Fruit fly (Drosophila melanogaster) whole organism, embryonic: ENCODE results near the gene CG18266.

ENCODE experiments used
- Adf1 ChIP-seq: fragments of 200-800 bp; sonication (Bioruptor generic); IDR thresholded peaks from 2 replicates; pipeline ENCODE4 v1.3.6; 2022; ENCODE audit warnings: missing biosample characterization, missing genetic modification characterization
- Antp ChIP-seq: fragments of 200-800 bp; sonication (Bioruptor generic); optimal IDR thresholded peaks from 3 replicates; lab custom pipeline; 2016; ENCODE audit warnings: missing biosample characterization, missing genetic modification characterization
- BEAF-32 ChIP-seq: fragments of 200-800 bp; sonication (Bioruptor generic); optimal IDR thresholded peaks from 3 replicates; lab custom pipeline; 2017; ENCODE audit warnings: missing biosample characterization, missing genetic modification characterization, mild to moderate bottlenecking, moderate library complexity, missing genetic modification reagents
- C15 ChIP-seq: fragments of 200-800 bp; sonication (Bioruptor generic); IDR thresholded peaks from 3 replicates; pipeline ENCODE4 v1.3.6; 2022; ENCODE audit warnings: missing biosample characterization, missing genetic modification characterization
- CG11456 ChIP-seq: fragments of 200-800 bp; sonication (Bioruptor generic); IDR thresholded peaks from 3 replicates; pipeline ENCODE4 v1.3.6; 2022; ENCODE audit warnings: missing biosample characterization, missing genetic modification characterization
- CG11695 ChIP-seq: fragments of 200-800 bp; sonication (Bioruptor generic); IDR thresholded peaks from 3 replicates; pipeline ENCODE4 v1.3.6; 2022; ENCODE audit warnings: missing biosample characterization, missing genetic modification characterization
- CG12104 ChIP-seq: fragments of 200-800 bp; sonication (Bioruptor generic); optimal IDR thresholded peaks from 3 replicates; lab custom pipeline; 2016; ENCODE audit warnings: missing biosample characterization, missing genetic modification characterization
- CG12299 ChIP-seq: fragments of 200-800 bp; sonication (Bioruptor generic); optimal IDR thresholded peaks from 2 replicates; lab custom pipeline; 2018; ENCODE audit warnings: missing biosample characterization, mild to moderate bottlenecking, missing genetic modification characterization
- CG14667 ChIP-seq: fragments of 200-800 bp; sonication (Bioruptor generic); IDR thresholded peaks from 2 replicates; pipeline ENCODE4 v1.3.6; 2022; ENCODE audit warnings: missing biosample characterization, missing genetic modification characterization
- CG15011 ChIP-seq: fragments of 200-800 bp; sonication (Bioruptor generic); optimal IDR thresholded peaks from 3 replicates; lab custom pipeline; 2018; ENCODE audit warnings: missing biosample characterization, mild to moderate bottlenecking, missing genetic modification characterization
- CG15479 ChIP-seq: fragments of 200-800 bp; sonication (Bioruptor generic); optimal IDR thresholded peaks from 3 replicates; lab custom pipeline; 2019; ENCODE audit warnings: missing biosample characterization, mild to moderate bottlenecking, missing genetic modification characterization, moderate library complexity
- CG16815 ChIP-seq: fragments of 200-800 bp; sonication (Bioruptor generic); optimal IDR thresholded peaks from 3 replicates; lab custom pipeline; 2017; ENCODE audit warnings: missing biosample characterization, mild to moderate bottlenecking, missing genetic modification characterization
- CG1832 ChIP-seq: fragments of 200-800 bp; sonication (Bioruptor generic); optimal IDR thresholded peaks from 2 replicates; lab custom pipeline; 2017; ENCODE audit warnings: missing biosample characterization, mild to moderate bottlenecking, missing genetic modification characterization, inconsistent platforms
- CG2199 ChIP-seq: fragments of 200-800 bp; sonication (Bioruptor generic); IDR thresholded peaks from 3 replicates; pipeline ENCODE4 v1.3.6; 2022; ENCODE audit warnings: missing biosample characterization, missing genetic modification characterization
- CG2678 ChIP-seq: fragments of 200-800 bp; sonication (Bioruptor generic); optimal IDR thresholded peaks from 3 replicates; lab custom pipeline; 2019; ENCODE audit warnings: missing biosample characterization, mild to moderate bottlenecking, missing genetic modification characterization, moderate library complexity
- CG4424 ChIP-seq: fragments of 200-800 bp; sonication (Bioruptor generic); optimal IDR thresholded peaks from 3 replicates; lab custom pipeline; 2016; ENCODE audit warnings: missing biosample characterization, missing genetic modification characterization
- CG5245 ChIP-seq: fragments of 200-800 bp; sonication (Bioruptor generic); optimal IDR thresholded peaks from 3 replicates; lab custom pipeline; 2016; ENCODE audit warnings: missing biosample characterization, missing genetic modification characterization
- CG6254 ChIP-seq: fragments of 200-800 bp; sonication (Bioruptor generic); optimal IDR thresholded peaks from 3 replicates; lab custom pipeline; 2017; ENCODE audit warnings: mild to moderate bottlenecking, missing biosample characterization, missing genetic modification reagents, missing genetic modification characterization
- CG6272 ChIP-seq: fragments of 200-800 bp; sonication (Bioruptor generic); IDR thresholded peaks from 2 replicates; pipeline ENCODE4 v1.3.6; 2022; ENCODE audit warnings: missing biosample characterization, missing genetic modification characterization
- CG6683 ChIP-seq: fragments of 200-800 bp; sonication (Bioruptor generic); optimal IDR thresholded peaks from 2 replicates; lab custom pipeline; 2017; ENCODE audit warnings: missing biosample characterization, mild to moderate bottlenecking, missing genetic modification characterization, missing genetic modification reagents
- CG8290 ChIP-seq, 3 experiments: fragments of 200-800 bp; sonication (Bioruptor generic); optimal IDR thresholded peaks; 2 replicates each; lab custom pipeline; 2016 to 2019; ENCODE audit warnings: missing biosample characterization in 3 of 3, missing genetic modification characterization in 3 of 3, mild to moderate bottlenecking in 2 of 3, moderate library complexity in 1 of 3
- CkIIα-i1 ChIP-seq: fragments of 200-800 bp; sonication (Bioruptor generic); IDR thresholded peaks from 2 replicates; pipeline ENCODE4 v1.3.6; 2022; ENCODE audit warnings: missing biosample characterization, missing genetic modification characterization
- Dfd ChIP-seq, 2 experiments: fragments of >200 bp; optimal IDR thresholded peaks; 2 replicates each; lab custom pipeline; 2017; ENCODE audit warnings: missing biosample characterization in 2 of 2, missing genetic modification characterization in 2 of 2
- Ets97D ChIP-seq: fragments of 200-800 bp; sonication (Bioruptor generic); optimal IDR thresholded peaks from 3 replicates; lab custom pipeline; 2016; ENCODE audit warnings: missing biosample characterization, missing genetic modification characterization
- Myb ChIP-seq: fragments of 200-800 bp; sonication (Bioruptor generic); optimal IDR thresholded peaks from 2 replicates; lab custom pipeline; 2016; ENCODE audit warnings: missing biosample characterization, missing genetic modification characterization
- Ravus ChIP-seq: fragments of 200-800 bp; sonication (Bioruptor generic); IDR thresholded peaks from 2 replicates; pipeline ENCODE4 v1.3.6; 2022; ENCODE audit warnings: missing biosample characterization, missing genetic modification characterization
- Rfx ChIP-seq: fragments of 200-800 bp; sonication (Bioruptor generic); IDR thresholded peaks from 2 replicates; pipeline ENCODE4 v1.3.6; 2022; ENCODE audit warnings: missing biosample characterization, missing genetic modification characterization
- Rx ChIP-seq: fragments of 200-800 bp; sonication (Bioruptor generic); IDR thresholded peaks from 2 replicates; pipeline ENCODE4 v1.3.6; 2022; ENCODE audit warnings: missing biosample characterization, missing genetic modification characterization
- chif ChIP-seq, 2 experiments: fragments of 200-800 bp; sonication (Bioruptor generic); optimal IDR thresholded peaks; 3 replicates each; lab custom pipeline; 2016; ENCODE audit warnings: missing biosample characterization in 2 of 2, missing genetic modification characterization in 2 of 2
- dm ChIP-seq: fragments of 200-800 bp; sonication (Bioruptor generic); optimal IDR thresholded peaks from 3 replicates; lab custom pipeline; 2016; ENCODE audit warnings: missing biosample characterization, missing genetic modification characterization
- dmrt99B ChIP-seq: fragments of 200-800 bp; sonication (Bioruptor generic); optimal IDR thresholded peaks from 2 replicates; lab custom pipeline; 2018; ENCODE audit warnings: missing biosample characterization, mild to moderate bottlenecking, missing genetic modification characterization, moderate library complexity
- eyg ChIP-seq: fragments of 200-800 bp; sonication (Bioruptor generic); optimal IDR thresholded peaks from 3 replicates; lab custom pipeline; 2016; ENCODE audit warnings: missing biosample characterization, missing genetic modification characterization
- fd3F ChIP-seq: fragments of 200-800 bp; sonication (Bioruptor generic); optimal IDR thresholded peaks from 2 replicates; lab custom pipeline; 2018; ENCODE audit warnings: missing biosample characterization, mild to moderate bottlenecking, missing genetic modification characterization, moderate library complexity
- fd96Cb ChIP-seq: fragments of 200-800 bp; sonication (Bioruptor generic); optimal IDR thresholded peaks from 2 replicates; lab custom pipeline; 2018; ENCODE audit warnings: missing biosample characterization, mild to moderate bottlenecking, missing genetic modification characterization, moderate library complexity
- fru ChIP-seq: fragments of >200 bp; optimal IDR thresholded peaks from 2 replicates; lab custom pipeline; 2017
- hth ChIP-seq: fragments of >200 bp; optimal IDR thresholded peaks from 2 replicates; lab custom pipeline; 2017; ENCODE audit warnings: inconsistent platforms
- ken ChIP-seq: fragments of 200-800 bp; sonication (Bioruptor generic); IDR thresholded peaks from 3 replicates; pipeline ENCODE4 v1.3.6; 2022; ENCODE audit warnings: missing biosample characterization, missing genetic modification characterization
- knrl ChIP-seq: fragments of 200-800 bp; sonication (Bioruptor generic); IDR thresholded peaks from 3 replicates; pipeline ENCODE4 v1.3.6; 2022; ENCODE audit warnings: missing biosample characterization, missing genetic modification characterization; ENCODE audit not compliant: partially characterized antibody
- lilli ChIP-seq: fragments of 200-800 bp; sonication (Bioruptor generic); optimal IDR thresholded peaks from 3 replicates; lab custom pipeline; 2016; ENCODE audit warnings: missing biosample characterization, missing genetic modification characterization
- phol ChIP-seq: fragments of 200-800 bp; sonication (Bioruptor generic); optimal IDR thresholded peaks from 3 replicates; lab custom pipeline; 2018; ENCODE audit warnings: missing biosample characterization, mild to moderate bottlenecking, missing genetic modification characterization, moderate library complexity
- schlank ChIP-seq: fragments of 200-800 bp; sonication (Bioruptor generic); optimal IDR thresholded peaks from 2 replicates; lab custom pipeline; 2018; ENCODE audit warnings: missing biosample characterization, mild to moderate bottlenecking, missing genetic modification characterization
- slou ChIP-seq: fragments of 200-800 bp; sonication (Bioruptor generic); optimal IDR thresholded peaks from 3 replicates; lab custom pipeline; 2016; ENCODE audit warnings: missing biosample characterization, missing genetic modification characterization
- sqz ChIP-seq: fragments of 200-800 bp; sonication (Bioruptor generic); optimal IDR thresholded peaks from 3 replicates; lab custom pipeline; 2018; ENCODE audit warnings: missing biosample characterization, mild to moderate bottlenecking, missing genetic modification characterization
- tio ChIP-seq: fragments of 200-800 bp; sonication (Bioruptor generic); optimal IDR thresholded peaks from 2 replicates; lab custom pipeline; 2017; ENCODE audit warnings: missing biosample characterization, missing genetic modification characterization, inconsistent platforms
- toy ChIP-seq: fragments of 200-800 bp; sonication (Bioruptor generic); IDR thresholded peaks from 2 replicates; pipeline ENCODE4 v1.3.6; 2022; ENCODE audit warnings: missing biosample characterization, missing genetic modification characterization
- tup ChIP-seq: fragments of 200-800 bp; sonication (Bioruptor generic); optimal IDR thresholded peaks from 2 replicates; lab custom pipeline; 2016; ENCODE audit warnings: missing biosample characterization, mild to moderate bottlenecking, missing genetic modification characterization, moderate library complexity
- tx ChIP-seq: fragments of 200-800 bp; sonication (Bioruptor generic); optimal IDR thresholded peaks from 2 replicates; lab custom pipeline; 2016; ENCODE audit warnings: missing biosample characterization, missing genetic modification characterization
- unc-4 ChIP-seq: fragments of 200-800 bp; sonication (Bioruptor generic); IDR thresholded peaks from 2 replicates; pipeline ENCODE4 v1.3.6; 2022; ENCODE audit warnings: missing biosample characterization, missing genetic modification characterization; ENCODE audit not compliant: partially characterized antibody
- unpg ChIP-seq: fragments of 200-800 bp; sonication (Bioruptor generic); optimal IDR thresholded peaks from 3 replicates; lab custom pipeline; 2018; ENCODE audit warnings: missing biosample characterization, mild to moderate bottlenecking, missing genetic modification characterization, moderate library complexity
- wek ChIP-seq: fragments of 200-800 bp; sonication (Bioruptor generic); optimal IDR thresholded peaks from 3 replicates; lab custom pipeline; 2018; ENCODE audit warnings: missing biosample characterization, mild to moderate bottlenecking, missing genetic modification characterization, moderate library complexity
- zf30C ChIP-seq: fragments of 200-800 bp; sonication (Bioruptor generic); optimal IDR thresholded peaks from 3 replicates; lab custom pipeline; 2018; ENCODE audit warnings: missing biosample characterization, mild to moderate bottlenecking, missing genetic modification characterization
- zfh2 ChIP-seq: fragments of 200-800 bp; sonication (Bioruptor generic); optimal IDR thresholded peaks from 2 replicates; lab custom pipeline; 2016; ENCODE audit warnings: missing biosample characterization, missing genetic modification characterization

The CG18266 gene

dm6 chr2L:5610108-5610507, 13.5 kb downstream of the CG18266 start (continued):
- TF ChIP-seq CG6272 (GFP tag; lab: Robert Waterston, UW), result no peak
- no peak for TF ChIP-seq CG15479
- no peak for TF ChIP-seq CG1832 (GFP tag; lab: Kevin White, UChicago)
- no peak for TF ChIP-seq BEAF-32 (GFP tag; lab: Kevin White, UChicago)
- TF ChIP-seq ken (GFP tag; lab: Robert Waterston, UW), result 0 out of 3 replicates have a peak, but pooled peaks have one; percentile 32
- peak; percentile 9 for TF ChIP-seq lilli (GFP tag; lab: Kevin White, UChicago)
- no peak for TF ChIP-seq fd3F (GFP tag; lab: Kevin White, UChicago)
- TF ChIP-seq Rx (GFP tag; lab: Robert Waterston, UW), result peak; percentile 31; the same call in 1 of the 2 replicates
- no peak for TF ChIP-seq CG11695 (GFP tag; lab: Robert Waterston, UW)
- TF ChIP-seq C15, result no peak
- no peak for TF ChIP-seq wek (GFP tag; lab: Kevin White, UChicago)
- no peak for TF ChIP-seq unc-4 (GFP tag; lab: Robert Waterston, UW)
- TF ChIP-seq Adf1 (GFP tag; lab: Robert Waterston, UW), result no peak
- TF ChIP-seq zfh2 (GFP tag; lab: Kevin White, UChicago), result no peak
- no peak for TF ChIP-seq CG2678 (tag; lab: Kevin White, UChicago)
- TF ChIP-seq Dfd (GFP tag; optimal IDR thresholded peaks at IDR 0.05; lab: Kevin White, UChicago), result no peak
- no peak for TF ChIP-seq Rfx (GFP tag; lab: Robert Waterston, UW)
- TF ChIP-seq CG14667 (GFP tag; lab: Robert Waterston, UW), result no peak
- no peak for TF ChIP-seq CG2199 (GFP tag; lab: Robert Waterston, UW)
- TF ChIP-seq Ets97D (GFP tag; lab: Kevin White, UChicago), result no peak
- no peak for TF ChIP-seq knrl (GFP tag; lab: Robert Waterston, UW)
- no peak for TF ChIP-seq CG16815 (GFP tag; lab: Kevin White, UChicago)
- no peak for TF ChIP-seq zf30C (GFP tag; lab: Kevin White, UChicago)
- peak in 1 of 2 experiments; percentile 21 for TF ChIP-seq chif (GFP tag; optimal IDR thresholded peaks at IDR 0.05; lab: Kevin White, UChicago)
- TF ChIP-seq slou (GFP tag; lab: Kevin White, UChicago), result peak; percentile 33
- no peak for TF ChIP-seq dm (GFP tag; lab: Kevin White, UChicago)
- TF ChIP-seq phol (tag; lab: Kevin White, UChicago), result no peak
- TF ChIP-seq CG6683, result no peak
- peak; percentile 67 for TF ChIP-seq dmrt99B (tag; lab: Kevin White, UChicago)
- peak; percentile 16 for TF ChIP-seq fd96Cb (tag; lab: Kevin White, UChicago)
- TF ChIP-seq schlank (tag; lab: Kevin White, UChicago), result no peak
- peak; percentile 40 for TF ChIP-seq CG4424 (GFP tag; lab: Kevin White, UChicago)
- TF ChIP-seq CG11456, result no peak
- no peak for TF ChIP-seq CkIIα-i1
- TF ChIP-seq CG6254 (GFP tag; lab: Kevin White, UChicago), result peak; percentile 24
- TF ChIP-seq Ravus, result no peak
- no peak for TF ChIP-seq fru (lab: Kevin White, UChicago)
- TF ChIP-seq tio (GFP tag; lab: Kevin White, UChicago), result no peak
- no peak for TF ChIP-seq CG12104 (GFP tag; lab: Kevin White, UChicago)
- TF ChIP-seq unpg, result no peak
- no peak for TF ChIP-seq tx (GFP tag; lab: Kevin White, UChicago)
- TF ChIP-seq sqz (GFP tag; lab: Kevin White, UChicago), result no peak
- TF ChIP-seq hth (lab: Kevin White, UChicago), result no peak
- no peak for TF ChIP-seq CG5245 (GFP tag; lab: Kevin White, UChicago)
- TF ChIP-seq tup, result no peak
- TF ChIP-seq eyg (GFP tag; lab: Kevin White, UChicago), result no peak
- no peak for TF ChIP-seq CG12299 (tag; lab: Kevin White, UChicago)
- TF ChIP-seq Myb (GFP tag; lab: Kevin White, UChicago), result no peak
- no peak for TF ChIP-seq CG8290 (GFP tag; optimal IDR thresholded peaks at IDR 0.05; lab: Kevin White, UChicago)
- no peak for TF ChIP-seq CG8290 (tag; optimal IDR thresholded peaks at IDR 0.05; lab: Kevin White, UChicago)
- no peak for TF ChIP-seq CG15011 (GFP tag; lab: Kevin White, UChicago)
- TF ChIP-seq Antp, result no peak
- TF ChIP-seq toy (GFP tag; lab: Robert Waterston, UW), result no peak
